Fruit fly (Drosophila melanogaster) whole organism, prepupa: Measurements from ENCODE around the gene EMC5.

Experiments
- CG31627 ChIP-seq: fragments of 200-800 bp; sonication (Bioruptor generic); optimal IDR thresholded peaks from 3 replicates; lab custom pipeline; 2016; ENCODE audit warnings: missing biosample characterization, missing genetic modification characterization
- Sox102F ChIP-seq: fragments of 200-800 bp; sonication (Bioruptor generic); optimal IDR thresholded peaks from 2 replicates; lab custom pipeline; 2016; ENCODE audit warnings: missing biosample characterization, mild to moderate bottlenecking, missing genetic modification characterization
- esn ChIP-seq: fragments of 200-800 bp; sonication (Bioruptor generic); optimal IDR thresholded peaks from 2 replicates; lab custom pipeline; 2016; ENCODE audit warnings: missing biosample characterization, mild to moderate bottlenecking, missing genetic modification characterization, moderate library complexity

DNA sequence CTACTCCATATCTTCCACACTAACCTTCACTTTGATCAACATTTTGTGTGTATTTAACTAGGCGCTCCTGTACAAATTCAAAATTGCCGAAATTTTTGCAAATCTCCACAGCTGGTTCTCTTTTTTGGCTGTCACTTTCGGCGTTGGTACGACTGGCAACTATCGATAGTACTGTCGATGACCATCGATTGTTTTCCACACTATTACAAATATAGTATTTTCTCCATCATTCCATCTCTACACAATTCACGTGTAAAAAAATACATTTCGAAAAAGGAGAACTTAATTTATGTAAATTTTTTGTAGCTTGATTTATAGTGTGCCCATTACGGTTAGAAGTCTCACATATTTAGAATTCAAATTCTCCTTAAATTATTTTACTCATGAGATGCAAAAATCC lies 35.8 kb upstream of the EMC5 start, which contains the start of gene Nedd8:
- TF ChIP-seq esn (GFP tag; lab: Kevin White, UChicago): no peak
- TF ChIP-seq Sox102F (GFP tag; lab: Kevin White, UChicago): no peak
- no peak for TF ChIP-seq CG31627 (GFP tag; lab: Kevin White, UChicago)
